Fruit fly (Drosophila melanogaster) whole organism, embryonic: ENCODE results near the gene ago.
A peak's percentile ranks its signal among the peaks of the same experiment; 100 is the strongest.

Experiments used
- Bgb ChIP-seq: fragments of 200-800 bp; sonication (Bioruptor generic); IDR thresholded peaks from 2 replicates; pipeline ENCODE4 v1.3.6; 2022; ENCODE audit warnings: missing biosample characterization, missing genetic modification characterization; ENCODE audit not compliant: partially characterized antibody
- CG10267 ChIP-seq: fragments of 200-800 bp; sonication (Bioruptor generic); optimal IDR thresholded peaks from 2 replicates; lab custom pipeline; 2018; ENCODE audit warnings: missing biosample characterization, mild to moderate bottlenecking, missing genetic modification characterization, moderate library complexity
- CG10462 ChIP-seq: fragments of 200-800 bp; sonication (Bioruptor generic); optimal IDR thresholded peaks from 2 replicates; lab custom pipeline; 2016; ENCODE audit warnings: missing biosample characterization, missing genetic modification characterization
- CG11093 ChIP-seq: fragments of 200-800 bp; sonication (Bioruptor generic); IDR thresholded peaks from 3 replicates; pipeline ENCODE4 v1.3.6; 2022; ENCODE audit warnings: missing biosample characterization, missing genetic modification characterization
- CG11456 ChIP-seq: fragments of 200-800 bp; sonication (Bioruptor generic); IDR thresholded peaks from 3 replicates; pipeline ENCODE4 v1.3.6; 2022; ENCODE audit warnings: missing biosample characterization, missing genetic modification characterization
- CG11695 ChIP-seq: fragments of 200-800 bp; sonication (Bioruptor generic); IDR thresholded peaks from 3 replicates; pipeline ENCODE4 v1.3.6; 2022; ENCODE audit warnings: missing biosample characterization, missing genetic modification characterization
- CG12236 ChIP-seq: fragments of 200-800 bp; sonication (Bioruptor generic); optimal IDR thresholded peaks from 2 replicates; lab custom pipeline; 2016; ENCODE audit warnings: missing biosample characterization, missing genetic modification characterization
- CG12299 ChIP-seq: fragments of 200-800 bp; sonication (Bioruptor generic); optimal IDR thresholded peaks from 2 replicates; lab custom pipeline; 2018; ENCODE audit warnings: missing biosample characterization, mild to moderate bottlenecking, missing genetic modification characterization
- CG12769 ChIP-seq: fragments of 200-800 bp; sonication (Bioruptor generic); optimal IDR thresholded peaks from 2 replicates; lab custom pipeline; 2019; ENCODE audit warnings: missing biosample characterization, mild to moderate bottlenecking, missing genetic modification characterization, moderate library complexity
- CG12942 ChIP-seq: fragments of 200-800 bp; sonication (Bioruptor generic); optimal IDR thresholded peaks from 3 replicates; lab custom pipeline; 2016; ENCODE audit warnings: missing biosample characterization, missing genetic modification characterization
- CG16815 ChIP-seq: fragments of 200-800 bp; sonication (Bioruptor generic); optimal IDR thresholded peaks from 3 replicates; lab custom pipeline; 2017; ENCODE audit warnings: missing biosample characterization, mild to moderate bottlenecking, missing genetic modification characterization
- CG17829 ChIP-seq: fragments of 200-800 bp; optimal IDR thresholded peaks from 2 replicates; lab custom pipeline; 2019; ENCODE audit warnings: missing biosample characterization, mild to moderate bottlenecking, missing genetic modification characterization, moderate library complexity
- CG30431 ChIP-seq: fragments of 200-800 bp; sonication (Bioruptor generic); optimal IDR thresholded peaks from 2 replicates; lab custom pipeline; 2017; ENCODE audit warnings: missing biosample characterization, missing genetic modification characterization
- CG3065 ChIP-seq: fragments of 200-800 bp; sonication (Bioruptor generic); optimal IDR thresholded peaks from 2 replicates; lab custom pipeline; 2016; ENCODE audit warnings: missing biosample characterization, missing genetic modification characterization
- CG4360 ChIP-seq: fragments of 200-800 bp; sonication (Bioruptor generic); IDR thresholded peaks from 2 replicates; pipeline ENCODE4 v1.3.6; 2022; ENCODE audit warnings: missing biosample characterization, missing genetic modification characterization
- CG4404 ChIP-seq: fragments of 200-800 bp; sonication (Bioruptor generic); IDR thresholded peaks from 2 replicates; pipeline ENCODE4 v1.3.6; 2022; ENCODE audit warnings: missing biosample characterization, missing genetic modification characterization
- CG4617 ChIP-seq: fragments of 200-800 bp; sonication (Bioruptor generic); optimal IDR thresholded peaks from 3 replicates; lab custom pipeline; 2016; ENCODE audit warnings: missing biosample characterization, missing genetic modification characterization, borderline replicate concordance
- CG4707 ChIP-seq: fragments of 200-800 bp; sonication (Bioruptor generic); optimal IDR thresholded peaks from 2 replicates; lab custom pipeline; 2018; ENCODE audit warnings: missing biosample characterization, mild to moderate bottlenecking, missing genetic modification characterization, moderate library complexity
- CG5953 ChIP-seq: fragments of 200-800 bp; sonication (Bioruptor generic); IDR thresholded peaks from 2 replicates; pipeline ENCODE4 v1.3.6; 2022; ENCODE audit warnings: missing biosample characterization, missing genetic modification characterization
- CG7372 ChIP-seq: fragments of 200-800 bp; sonication (Bioruptor generic); IDR thresholded peaks from 2 replicates; pipeline ENCODE4 v1.3.6; 2022; ENCODE audit warnings: missing biosample characterization, missing genetic modification characterization
- CG8281 ChIP-seq: fragments of 200-800 bp; sonication (Bioruptor generic); optimal IDR thresholded peaks from 2 replicates; lab custom pipeline; 2018; ENCODE audit warnings: missing biosample characterization, mild to moderate bottlenecking, missing genetic modification characterization, moderate library complexity
- CG8388 ChIP-seq: fragments of 200-800 bp; sonication (Bioruptor generic); optimal IDR thresholded peaks from 2 replicates; lab custom pipeline; 2019; ENCODE audit warnings: missing biosample characterization, mild to moderate bottlenecking, missing genetic modification characterization, moderate library complexity
- CTCF ChIP-seq: fragments of 200-800 bp; sonication (Bioruptor generic); optimal IDR thresholded peaks from 2 replicates; lab custom pipeline; 2017; ENCODE audit warnings: missing biosample characterization, mild to moderate bottlenecking, missing genetic modification characterization, moderate library complexity
- Drgx ChIP-seq: fragments of 200-800 bp; sonication (Bioruptor generic); IDR thresholded peaks from 2 replicates; pipeline ENCODE4 v1.3.6; 2022; ENCODE audit warnings: missing biosample characterization, missing genetic modification characterization
- E2f1 ChIP-seq: fragments of 200-800 bp; sonication (Bioruptor generic); IDR thresholded peaks from 2 replicates; pipeline ENCODE4 v1.3.6; 2022; ENCODE audit warnings: missing biosample characterization, missing genetic modification characterization
- Eip74EF ChIP-seq, 2 experiments: fragments of 200-800 bp in 1 of 2; fragments of >200 bp in 1 of 2; sonication (Bioruptor generic) in 1 of 2; optimal IDR thresholded peaks; 2 replicates each; lab custom pipeline; 2017 to 2019; ENCODE audit warnings: missing biosample characterization in 2 of 2, missing genetic modification characterization in 2 of 2, mild to moderate bottlenecking in 1 of 2, moderate library complexity in 1 of 2
- Hand ChIP-seq: fragments of 200-800 bp; sonication (Bioruptor generic); optimal IDR thresholded peaks from 2 replicates; lab custom pipeline; 2017; ENCODE audit warnings: mild to moderate bottlenecking, missing biosample characterization, missing genetic modification reagents, missing genetic modification characterization
- Meics ChIP-seq: fragments of 200-800 bp; sonication (Bioruptor generic); optimal IDR thresholded peaks from 2 replicates; lab custom pipeline; 2017; ENCODE audit warnings: missing biosample characterization, mild to moderate bottlenecking, missing genetic modification characterization
- Neu2 ChIP-seq: fragments of 200-800 bp; sonication (Bioruptor generic); optimal IDR thresholded peaks from 3 replicates; lab custom pipeline; 2016; ENCODE audit warnings: missing biosample characterization, missing genetic modification characterization, borderline replicate concordance
- Nf-YB ChIP-seq: fragments of 200-800 bp; sonication (Bioruptor generic); optimal IDR thresholded peaks from 3 replicates; lab custom pipeline; 2019; ENCODE audit warnings: missing biosample characterization, mild to moderate bottlenecking, missing genetic modification characterization, moderate library complexity
- Sin3A ChIP-seq: fragments of >200 bp; optimal IDR thresholded peaks from 2 replicates; lab custom pipeline; 2018
- Six4 ChIP-seq: fragments of 200-800 bp; sonication (Bioruptor generic); optimal IDR thresholded peaks from 2 replicates; lab custom pipeline; 2016; ENCODE audit warnings: missing biosample characterization, missing genetic modification characterization
- Ssrp ChIP-seq: fragments of 200-800 bp; sonication (Bioruptor generic); optimal IDR thresholded peaks from 2 replicates; lab custom pipeline; 2018; ENCODE audit warnings: missing biosample characterization, mild to moderate bottlenecking, missing genetic modification characterization, moderate library complexity
- Tbp ChIP-seq: fragments of >200 bp; optimal IDR thresholded peaks from 2 replicates; lab custom pipeline; 2018; ENCODE audit warnings: missing biosample characterization, missing genetic modification characterization
- Vsx1 ChIP-seq: fragments of 200-800 bp; sonication (Bioruptor generic); optimal IDR thresholded peaks from 2 replicates; lab custom pipeline; 2017; ENCODE audit warnings: missing biosample characterization, mild to moderate bottlenecking, missing genetic modification characterization, missing genetic modification reagents
- Xbp1 ChIP-seq: fragments of 200-800 bp; sonication (Bioruptor generic); optimal IDR thresholded peaks from 3 replicates; lab custom pipeline; 2016; ENCODE audit warnings: missing biosample characterization, mild to moderate bottlenecking, missing genetic modification characterization
- ab ChIP-seq: fragments of 200-800 bp; sonication (Bioruptor generic); optimal IDR thresholded peaks from 2 replicates; lab custom pipeline; 2016; ENCODE audit warnings: missing biosample characterization, missing genetic modification characterization
- al ChIP-seq: fragments of 200-800 bp; sonication (Bioruptor generic); IDR thresholded peaks from 2 replicates; pipeline ENCODE4 v1.3.6; 2022; ENCODE audit warnings: missing biosample characterization, missing genetic modification characterization
- ase ChIP-seq: fragments of 200-800 bp; sonication (Bioruptor generic); IDR thresholded peaks from 3 replicates; pipeline ENCODE4 v1.3.6; 2022; ENCODE audit warnings: missing biosample characterization, missing genetic modification characterization
- crp ChIP-seq, 2 experiments: fragments of 200-800 bp; sonication (Bioruptor generic); optimal IDR thresholded peaks; 2 replicates in 1 of 2; 3 replicates in 1 of 2; lab custom pipeline; 2017; ENCODE audit warnings: missing biosample characterization in 2 of 2, missing genetic modification characterization in 2 of 2, mild to moderate bottlenecking in 1 of 2, moderate library complexity in 1 of 2
- danr ChIP-seq: fragments of 200-800 bp; sonication (Bioruptor generic); IDR thresholded peaks from 2 replicates; pipeline ENCODE4 v1.3.6; 2022; ENCODE audit warnings: missing biosample characterization, missing genetic modification characterization
- fd64A ChIP-seq: fragments of 200-800 bp; sonication (Bioruptor generic); optimal IDR thresholded peaks from 3 replicates; lab custom pipeline; 2018; ENCODE audit warnings: missing biosample characterization, mild to moderate bottlenecking, missing genetic modification characterization
- ftz-f1 ChIP-seq: fragments of 200-800 bp; sonication (Bioruptor generic); optimal IDR thresholded peaks from 2 replicates; lab custom pipeline; 2016; ENCODE audit warnings: missing biosample characterization, missing genetic modification characterization
- gro ChIP-seq: fragments of 200-800 bp; sonication (Bioruptor generic); optimal IDR thresholded peaks from 2 replicates; lab custom pipeline; 2016; ENCODE audit warnings: missing biosample characterization, missing genetic modification characterization
- klu ChIP-seq: fragments of 200-800 bp; sonication (Bioruptor generic); IDR thresholded peaks from 2 replicates; pipeline ENCODE4 v1.3.6; 2022; ENCODE audit warnings: missing biosample characterization, missing genetic modification characterization
- lab ChIP-seq: fragments of 200-800 bp; sonication (Bioruptor generic); optimal IDR thresholded peaks from 3 replicates; lab custom pipeline; 2017; ENCODE audit warnings: missing biosample characterization, missing genetic modification characterization, mild to moderate bottlenecking, moderate library complexity, missing genetic modification reagents
- nom ChIP-seq: fragments of 200-800 bp; sonication (Bioruptor generic); optimal IDR thresholded peaks from 2 replicates; lab custom pipeline; 2017; ENCODE audit warnings: missing biosample characterization, missing genetic modification characterization, mild to moderate bottlenecking, moderate library complexity, missing genetic modification reagents
- odd ChIP-seq: fragments of 200-800 bp; sonication (Bioruptor generic); optimal IDR thresholded peaks from 2 replicates; lab custom pipeline; 2017; ENCODE audit warnings: missing biosample characterization, mild to moderate bottlenecking, missing genetic modification characterization
- peb ChIP-seq: fragments of 200-800 bp; sonication (Bioruptor generic); IDR thresholded peaks from 2 replicates; pipeline ENCODE4 v1.3.6; 2022; ENCODE audit warnings: missing biosample characterization, missing genetic modification characterization
- sens ChIP-seq: fragments of 200-800 bp; sonication (Bioruptor generic); peaks from one replicate; lab custom pipeline; 2016; ENCODE audit warnings: missing biosample characterization, missing genetic modification characterization
- shn ChIP-seq: fragments of 200-800 bp; sonication (Bioruptor generic); optimal IDR thresholded peaks from 3 replicates; lab custom pipeline; 2016; ENCODE audit warnings: missing biosample characterization, missing genetic modification characterization
- tgo ChIP-seq: fragments of 200-800 bp; sonication (Bioruptor generic); IDR thresholded peaks from 3 replicates; pipeline ENCODE4 v1.3.6; 2022; ENCODE audit warnings: missing biosample characterization, missing genetic modification characterization
- tio ChIP-seq: fragments of 200-800 bp; sonication (Bioruptor generic); optimal IDR thresholded peaks from 2 replicates; lab custom pipeline; 2017; ENCODE audit warnings: missing biosample characterization, missing genetic modification characterization, inconsistent platforms

ago gene

dm6 chr3L:4282627-4283026 lies 28.5 kb upstream of the ago start, which contains the start of gene CG11583 (continued):
- no peak for TF ChIP-seq CG8281 (tag; lab: Kevin White, UChicago)
- TF ChIP-seq Drgx: no peak
- TF ChIP-seq CG4707 (GFP tag; lab: Kevin White, UChicago): no peak
- TF ChIP-seq Vsx1 (GFP tag; lab: Kevin White, UChicago): no peak
- TF ChIP-seq shn: no peak
- no peak for TF ChIP-seq CG10462
- TF ChIP-seq nom (GFP tag; lab: Kevin White, UChicago): peak; percentile 14
- no peak for TF ChIP-seq Hand (GFP tag; lab: Kevin White, UChicago)
- TF ChIP-seq Sin3A (lab: Kevin White, UChicago): peak; percentile 33
- TF ChIP-seq CTCF (GFP tag; lab: Kevin White, UChicago): peak; percentile 36
- TF ChIP-seq CG3065 (GFP tag; lab: Kevin White, UChicago): no peak
- no peak for TF ChIP-seq CG12236 (GFP tag; lab: Kevin White, UChicago)
- no peak for TF ChIP-seq danr
- no peak for TF ChIP-seq CG12769 (tag; lab: Kevin White, UChicago)
- TF ChIP-seq lab (GFP tag; lab: Kevin White, UChicago): no peak
- TF ChIP-seq tgo (GFP tag; lab: Robert Waterston, UW): no peak
- no peak for TF ChIP-seq Six4 (GFP tag; lab: Kevin White, UChicago)
- TF ChIP-seq CG12942 (GFP tag; lab: Kevin White, UChicago): peak; percentile 24
- no peak for TF ChIP-seq CG11695 (GFP tag; lab: Robert Waterston, UW)
- TF ChIP-seq Meics (GFP tag; lab: Kevin White, UChicago): no peak
- TF ChIP-seq peb (GFP tag; lab: Robert Waterston, UW): no peak
- no peak for TF ChIP-seq Bgb (GFP tag; lab: Robert Waterston, UW)
- TF ChIP-seq CG17829: peak; percentile 46
- TF ChIP-seq sens (GFP tag; lab: Kevin White, UChicago): peak; percentile 93
- no peak for TF ChIP-seq CG30431 (GFP tag; lab: Kevin White, UChicago)
- no peak for TF ChIP-seq fd64A (GFP tag; lab: Kevin White, UChicago)
- no peak for TF ChIP-seq CG11093 (GFP tag; lab: Robert Waterston, UW)
- TF ChIP-seq Neu2 (GFP tag; lab: Kevin White, UChicago): no peak
- TF ChIP-seq CG16815 (GFP tag; lab: Kevin White, UChicago): no peak
- peak in 1 of 2 experiments; percentile 9 for TF ChIP-seq crp (GFP tag; optimal IDR thresholded peaks at IDR 0.05; lab: Kevin White, UChicago)
- no peak for TF ChIP-seq Eip74EF (GFP tag; optimal IDR thresholded peaks at IDR 0.05; lab: Kevin White, UChicago)
- TF ChIP-seq al (GFP tag; lab: Robert Waterston, UW): no peak
- TF ChIP-seq CG7372 (GFP tag; lab: Robert Waterston, UW): no peak
- no peak for TF ChIP-seq odd (GFP tag; lab: Kevin White, UChicago)
- peak; percentile 61; the same call in 1 of the 3 replicates for TF ChIP-seq CG11456 (GFP tag; lab: Robert Waterston, UW)
- TF ChIP-seq CG8388 (GFP tag; lab: Kevin White, UChicago): no peak
- no peak for TF ChIP-seq E2f1 (GFP tag; lab: Robert Waterston, UW)
- no peak for TF ChIP-seq Nf-YB (GFP tag; lab: Kevin White, UChicago)
- no peak for TF ChIP-seq klu (GFP tag; lab: Robert Waterston, UW)
- TF ChIP-seq CG4360 (GFP tag; lab: Robert Waterston, UW): no peak
- TF ChIP-seq CG5953 (GFP tag; lab: Robert Waterston, UW): no peak
- no peak for TF ChIP-seq ab (GFP tag; lab: Kevin White, UChicago)
- TF ChIP-seq ase: no peak
- TF ChIP-seq CG10267 (tag; lab: Kevin White, UChicago): peak; percentile 96
- TF ChIP-seq Xbp1 (GFP tag; lab: Kevin White, UChicago): peak; percentile 64
- TF ChIP-seq gro: peak; percentile 73
- peak; percentile 48 for TF ChIP-seq ftz-f1
- TF ChIP-seq CG4404 (GFP tag; lab: Robert Waterston, UW): no peak
- TF ChIP-seq CG12299 (tag; lab: Kevin White, UChicago): no peak
- no peak for TF ChIP-seq tio
- no peak for TF ChIP-seq Tbp
- TF ChIP-seq Ssrp (tag; lab: Kevin White, UChicago): no peak
- peak; percentile 61 for TF ChIP-seq CG4617 (GFP tag; lab: Kevin White, UChicago)
